Worm (Caenorhabditis elegans): ENCODE data around the gene Y44A6C.1.

- TF ChIP-seq flh-1 (GFP tag; optimal IDR thresholded peaks at IDR 0.05) (no peak), nhr-237 (tag; optimal IDR thresholded peaks at IDR 0.05) (no peak), nhr-28 (tag; optimal IDR thresholded peaks at IDR 0.05) (no peak)
Observed at ce11 chrV:20682309-20682708, 31.4 kb upstream of the Y44A6C.1 start.

All from whole organism, mixed stage, embryonic.